Worm (Caenorhabditis elegans) whole organism, young adult: ENCODE measurements around the gene sdz-8.
"Not testable (repeated sequence)": the region's sequence is repeated elsewhere in the genome, so short reads cannot be mapped to it uniquely, and the experiment has no call there.

Experiments
- B0336.3 ChIP-seq: fragments of 200-800 bp; sonication (Bioruptor generic); IDR thresholded peaks from 2 replicates; pipeline ENCODE4 v1.3.6; 2022; ENCODE audit warnings: missing genetic modification characterization, missing compliant biosample characterization
- D2030.7 ChIP-seq: fragments of 200-800 bp; sonication (Bioruptor generic); IDR thresholded peaks from 2 replicates; pipeline ENCODE4 v1.3.6; 2022; ENCODE audit warnings: missing genetic modification reagents, missing genetic modification characterization, missing compliant biosample characterization
- F33H1.4 ChIP-seq: fragments of 200-800 bp; sonication (Bioruptor generic); IDR thresholded peaks from 2 replicates; pipeline ENCODE4 v1.3.6; 2022; ENCODE audit warnings: missing genetic modification reagents, missing genetic modification characterization, missing compliant biosample characterization
- F39B2.1 ChIP-seq: fragments of 200-800 bp; sonication (Bioruptor generic); IDR thresholded peaks from 2 replicates; pipeline ENCODE4 v1.3.6; 2022; ENCODE audit warnings: missing genetic modification reagents, missing genetic modification characterization, missing compliant biosample characterization
- F49E8.2 ChIP-seq: sonication (generic microtip); optimal IDR thresholded peaks from 3 replicates; lab custom pipeline; 2017; ENCODE audit warnings: missing genetic modification characterization, mild to moderate bottlenecking, missing compliant biosample characterization, antibody characterized with exemption, moderate library complexity; ENCODE audit not compliant: insufficient read depth
- Y53F4B.3 ChIP-seq: fragments of 200-800 bp; sonication (Bioruptor generic); IDR thresholded peaks from 2 replicates; pipeline ENCODE4 v1.3.6; 2022; ENCODE audit warnings: missing genetic modification reagents, missing genetic modification characterization, missing compliant biosample characterization
- attf-5 ChIP-seq: fragments of 200-800 bp; sonication (Bioruptor generic); optimal IDR thresholded peaks from 2 replicates; lab custom pipeline; 2018; ENCODE audit warnings: mild to moderate bottlenecking, missing genetic modification characterization, missing compliant biosample characterization
- attf-6 ChIP-seq: fragments of 200-800 bp; sonication (Bioruptor generic); IDR thresholded peaks from 2 replicates; pipeline ENCODE4 v1.3.6; 2022; ENCODE audit warnings: missing genetic modification reagents, missing genetic modification characterization, missing compliant biosample characterization
- ccch-3 ChIP-seq: fragments of 200-800 bp; sonication (Bioruptor generic); optimal IDR thresholded peaks from 2 replicates; lab custom pipeline; 2018; ENCODE audit warnings: mild to moderate bottlenecking, missing genetic modification characterization, missing compliant biosample characterization
- ceh-79 ChIP-seq: sonication (generic microtip); optimal IDR thresholded peaks from 2 replicates; lab custom pipeline; 2017; ENCODE audit warnings: mild to moderate bottlenecking, missing genetic modification characterization, missing compliant biosample characterization
- dox-1 ChIP-seq: fragments of 200-800 bp; sonication (Bioruptor generic); IDR thresholded peaks from 2 replicates; pipeline ENCODE4 v1.3.6; 2022; ENCODE audit warnings: missing genetic modification reagents, missing genetic modification characterization, missing compliant biosample characterization
- efl-1 ChIP-seq: fragments of 150-350 bp; optimal IDR thresholded peaks from 2 replicates; lab custom pipeline; 2014; ENCODE audit warnings: missing biosample characterization, missing genetic modification reagents, missing genetic modification characterization
- ekl-4 ChIP-seq: fragments of 200-800 bp; sonication (Bioruptor generic); IDR thresholded peaks from 2 replicates; pipeline ENCODE4 v1.3.6; 2022; ENCODE audit warnings: missing genetic modification reagents, missing genetic modification characterization, missing compliant biosample characterization
- hmg-1.2 ChIP-seq: fragments of 200-800 bp; sonication (Bioruptor generic); IDR thresholded peaks from 2 replicates; pipeline ENCODE4 v1.3.6; 2022; ENCODE audit warnings: missing genetic modification reagents, missing genetic modification characterization, missing compliant biosample characterization
- hsf-1 ChIP-seq: fragments of 200-800 bp; sonication (Bioruptor generic); IDR thresholded peaks from 2 replicates; pipeline ENCODE4 v1.3.6; 2022; ENCODE audit warnings: missing genetic modification reagents, missing genetic modification characterization, missing compliant biosample characterization
- lin-40 ChIP-seq: sonication (generic microtip); optimal IDR thresholded peaks from 2 replicates; lab custom pipeline; 2016; ENCODE audit warnings: missing genetic modification characterization, mild to moderate bottlenecking, missing compliant biosample characterization, missing genotype, missing genetic modification reagents
- lsl-1 ChIP-seq: fragments of 200-800 bp; sonication (Bioruptor generic); optimal IDR thresholded peaks from 2 replicates; lab custom pipeline; 2018; ENCODE audit warnings: mild to moderate bottlenecking, missing genetic modification characterization, moderate library complexity, missing compliant biosample characterization
- madf-6 ChIP-seq: fragments of 200-800 bp; sonication (Bioruptor generic); IDR thresholded peaks from 2 replicates; pipeline ENCODE4 v1.3.6; 2022; ENCODE audit warnings: missing genetic modification reagents, missing genetic modification characterization, missing compliant biosample characterization
- madf-8 ChIP-seq: fragments of 200-800 bp; sonication (Bioruptor generic); conservative IDR thresholded peaks from 2 replicates; pipeline ENCODE4 v1.3.6; 2022; ENCODE audit warnings: missing genetic modification reagents, missing genetic modification characterization, missing compliant biosample characterization
- pha-4 ChIP-seq: fragments of 150-350 bp; sonication (generic microtip); optimal IDR thresholded peaks from 2 replicates; lab custom pipeline; 2014; ENCODE audit warnings: missing biosample characterization, missing genetic modification reagents, missing genetic modification characterization
- rcor-1 ChIP-seq: fragments of 200-800 bp; sonication (Bioruptor generic); IDR thresholded peaks from 2 replicates; pipeline ENCODE4 v1.3.6; 2022; ENCODE audit warnings: missing genetic modification reagents, missing genetic modification characterization, missing compliant biosample characterization
- sdz-38 ChIP-seq: sonication (generic microtip); optimal IDR thresholded peaks from 2 replicates; lab custom pipeline; 2016; ENCODE audit warnings: missing genotype, missing genetic modification characterization, missing compliant biosample characterization
- snpc-1.1 ChIP-seq: sonication (generic microtip); optimal IDR thresholded peaks from 2 replicates; lab custom pipeline; 2017; ENCODE audit warnings: missing genetic modification characterization, mild to moderate bottlenecking, missing compliant biosample characterization, antibody characterized with exemption, moderate library complexity, missing genotype, missing genetic modification reagents; ENCODE audit not compliant: insufficient read depth
- snpc-3.4 ChIP-seq: sonication (generic microtip); optimal IDR thresholded peaks from 2 replicates; lab custom pipeline; 2017; ENCODE audit warnings: missing genetic modification characterization, mild to moderate bottlenecking, missing compliant biosample characterization, antibody characterized with exemption, moderate library complexity, missing genotype, missing genetic modification reagents
- snpc-4 ChIP-seq, 5 experiments: fragments of 150-350 bp in 1 of 5; sonication (generic microtip) in 4 of 5; optimal IDR thresholded peaks; 2 replicates each; lab custom pipeline; 2014 to 2018; ENCODE audit warnings: missing genetic modification characterization in 5 of 5, missing biosample characterization in 3 of 5, antibody characterized with exemption in 2 of 5, mild to moderate bottlenecking in 2 of 5, missing compliant biosample characterization in 2 of 5, missing genotype in 2 of 5, moderate library complexity in 2 of 5, missing genetic modification reagents in 1 of 5
- sptf-2 ChIP-seq: fragments of 200-800 bp; sonication (Bioruptor generic); optimal IDR thresholded peaks from 2 replicates; lab custom pipeline; 2018; ENCODE audit warnings: mild to moderate bottlenecking, missing genetic modification characterization, missing compliant biosample characterization
- tbp1 ChIP-seq: fragments of 200-800 bp; sonication (Bioruptor generic); optimal IDR thresholded peaks from 2 replicates; lab custom pipeline; 2018; ENCODE audit warnings: mild to moderate bottlenecking, missing genetic modification characterization, missing compliant biosample characterization
- xnd-1 ChIP-seq: sonication (generic microtip); optimal IDR thresholded peaks from 2 replicates; lab custom pipeline; 2016; ENCODE audit warnings: missing genotype, missing genetic modification reagents, missing genetic modification characterization, missing compliant biosample characterization
- ztf-28 ChIP-seq: fragments of 200-800 bp; sonication (Bioruptor generic); IDR thresholded peaks from 2 replicates; pipeline ENCODE4 v1.3.6; 2022; ENCODE audit warnings: missing genetic modification reagents, missing genetic modification characterization, missing compliant biosample characterization

The sdz-8 gene

DNA sequence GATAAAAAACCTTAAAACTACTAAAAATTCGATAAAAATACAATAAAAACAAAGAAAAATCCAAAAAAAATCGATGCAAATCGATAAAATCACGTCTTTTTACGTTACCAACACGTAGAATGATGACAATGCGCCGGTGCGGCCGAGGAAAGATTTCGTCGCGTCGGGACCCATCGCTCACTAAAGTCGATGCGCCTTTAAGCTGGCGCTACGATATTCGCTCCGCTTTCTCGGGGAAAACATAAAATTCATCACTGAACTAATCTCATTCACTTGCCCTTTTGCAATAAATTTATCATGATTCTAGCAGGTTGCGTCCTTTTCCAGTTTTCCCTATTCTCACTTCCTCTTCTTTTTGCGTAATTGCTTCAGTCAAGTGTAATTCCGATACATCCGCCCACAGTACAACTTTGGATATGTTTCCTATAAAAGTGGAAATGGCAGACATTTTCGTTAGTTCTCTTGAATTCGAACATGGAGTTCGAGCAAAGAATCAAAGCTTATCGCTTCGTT is 32.4 kb downstream of the sdz-8 start, which contains the start of gene col-157:
col-157 (plus strand) TSS at position 463 of the 513 bp plus-strand sequence.
- TF ChIP-seq lsl-1 (GFP tag; lab: Kevin White, UChicago) (peak; percentile 62), madf-6 (GFP tag; lab: Robert Waterston, UW) (peak; percentile 33; the same call in 1 of the 2 replicates), F33H1.4 (GFP tag; lab: Robert Waterston, UW) (peak; percentile 68)

DNA sequence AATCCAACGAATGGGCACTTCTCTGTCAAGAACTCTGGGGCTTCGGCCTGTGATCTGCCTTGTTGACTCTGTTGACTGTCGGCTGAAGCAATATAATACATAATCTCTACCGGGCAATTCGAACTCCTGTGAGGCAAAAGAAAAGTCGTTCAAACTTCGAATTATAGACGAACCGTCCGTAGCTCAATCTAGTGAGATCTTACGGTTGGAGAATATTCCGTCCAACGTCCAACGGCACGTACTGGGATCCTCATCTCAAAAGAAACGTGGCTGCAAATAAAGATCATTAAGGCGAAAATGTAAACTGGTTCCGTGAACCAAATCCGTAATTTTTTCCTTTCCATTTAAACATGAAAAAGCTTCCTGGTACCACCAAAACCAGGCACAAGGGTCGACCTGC is 35.3 kb downstream of the sdz-8 start, which contains the start of gene T11F9.14:
T11F9.14 (minus strand) TSS at position 101 of the 400 bp plus-strand sequence.
- not testable (repeated sequence) for TF ChIP-seq ceh-79; sdz-38; hsf-1 (GFP tag; lab: Robert Waterston, UW)
- TF ChIP-seq, all 124 proteins: peak for 0; not testable (repeated sequence) for 124

DNA sequence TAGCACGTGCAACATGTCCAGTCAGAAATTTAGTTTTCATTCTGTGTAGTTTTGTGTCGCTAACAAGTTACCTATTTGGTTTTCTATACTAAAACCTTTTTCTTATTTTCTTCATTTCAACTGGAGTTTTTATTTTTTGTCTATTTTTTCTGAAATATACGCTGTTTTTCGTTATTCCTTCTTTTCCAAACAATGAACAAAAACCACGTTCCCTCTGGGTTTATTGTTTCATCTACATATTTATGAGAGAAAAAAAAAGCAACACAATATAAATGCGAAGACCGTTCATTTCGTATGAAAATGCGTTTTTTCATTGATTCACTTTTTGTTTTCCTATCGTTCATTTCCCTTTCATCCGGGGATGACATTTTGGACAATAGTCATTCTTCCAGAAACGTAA is 36.6 kb downstream of the sdz-8 start, which contains the start of gene T11F9.22:
T11F9.22 (plus strand) TSS at position 301 of the 400 bp plus-strand sequence.
- TF ChIP-seq Y53F4B.3 (no peak), lin-40 (tag; lab: Kevin White, UChicago) (no peak), sptf-2 (GFP tag; lab: Kevin White, UChicago) (no peak), ztf-28 (GFP tag; lab: Robert Waterston, UW) (no peak), pha-4 (tag; lab: Kevin White, UChicago) (no peak), attf-5 (GFP tag; lab: Kevin White, UChicago) (no peak)
- TF ChIP-seq, all 124 proteins: peak for 0

DNA sequence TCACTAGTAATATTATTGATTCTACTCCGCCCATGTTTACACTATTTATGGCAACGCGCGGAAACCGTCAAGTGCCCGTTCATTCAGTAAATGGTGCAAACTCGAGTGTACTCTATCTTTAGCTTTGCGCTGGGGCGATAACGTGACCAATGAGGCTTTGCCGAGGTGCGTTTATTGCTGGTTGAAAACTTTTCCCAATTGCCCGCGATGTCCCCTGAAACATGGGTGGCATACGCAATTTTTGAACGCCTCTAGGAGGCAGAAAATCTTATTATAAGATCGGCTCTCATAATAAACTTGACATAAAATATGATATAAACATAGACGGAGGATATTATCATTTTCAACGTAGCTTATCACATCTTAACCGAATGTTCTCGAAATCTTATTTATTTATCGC is 38.0 kb downstream of the sdz-8 start:
- peak; percentile 33 for TF ChIP-seq F49E8.2 (tag; lab: Kevin White, UChicago)
- peak; percentile 33; the same call in 1 of the 2 replicates for TF ChIP-seq rcor-1 (GFP tag; lab: Robert Waterston, UW)
- peak; percentile 49; the same call in 1 of the 2 replicates for TF ChIP-seq attf-6 (GFP tag; lab: Robert Waterston, UW)
- TF ChIP-seq hmg-1.2 (GFP tag; lab: Robert Waterston, UW), result peak; percentile 54
- TF ChIP-seq lsl-1 (GFP tag; lab: Kevin White, UChicago), result peak; percentile 31
- peak; percentile 35; the same call in 1 of the 2 replicates for TF ChIP-seq madf-8 (GFP tag; lab: Robert Waterston, UW)
- peak; percentile 8; the same call in 1 of the 2 replicates for TF ChIP-seq F39B2.1 (GFP tag; lab: Robert Waterston, UW)
- peak; percentile 66 for TF ChIP-seq dox-1 (GFP tag; lab: Robert Waterston, UW)
- TF ChIP-seq snpc-3.4 (tag; lab: Kevin White, UChicago), result peak; percentile 47
- peak; percentile 53 for TF ChIP-seq tbp1 (GFP tag; lab: Kevin White, UChicago)
- peak; percentile 12 for TF ChIP-seq xnd-1 (tag; lab: Kevin White, UChicago)
- TF ChIP-seq F33H1.4 (GFP tag; lab: Robert Waterston, UW), result peak; percentile 26
- 0 out of 2 replicates have a peak, but pooled peaks have one; percentile 62 for TF ChIP-seq ekl-4
- TF ChIP-seq efl-1 (GFP tag; lab: Kevin White, UChicago), result peak; percentile 0
- peak; percentile 76 for TF ChIP-seq snpc-4 (GFP tag; optimal IDR thresholded peaks at IDR 0.05; lab: Kevin White, UChicago)
- TF ChIP-seq snpc-4 (tag; optimal IDR thresholded peaks at IDR 0.05; lab: Kevin White, UChicago), result peak; percentile 56 to 92 (median 84)
- peak; percentile 81 for TF ChIP-seq D2030.7 (GFP tag; lab: Robert Waterston, UW)
- peak; percentile 91 for TF ChIP-seq snpc-1.1 (tag; lab: Kevin White, UChicago)
- peak; percentile 46; the same call in 1 of the 2 replicates for TF ChIP-seq B0336.3 (GFP tag; lab: Robert Waterston, UW)
- TF ChIP-seq, all 124 proteins: peak for 18; not testable (repeated sequence) for 106

- TF ChIP-seq madf-6 (GFP tag; lab: Robert Waterston, UW); hsf-1 (GFP tag; lab: Robert Waterston, UW); ccch-3 (GFP tag; lab: Kevin White, UChicago): not testable (repeated sequence)
Observed at ce11 chrV:11475638-11476037, 40.4 kb downstream of the sdz-8 start, which contains the start of gene T11F9.7. Gene T11F9.7, plus strand, starts transcription at chrV:11475938.
